Fruit fly (Drosophila melanogaster): ENCODE measurements around the gene CtIP.
A peak's percentile ranks its signal among the peaks of the same experiment; 100 is the strongest.

CtIP gene

DNA sequence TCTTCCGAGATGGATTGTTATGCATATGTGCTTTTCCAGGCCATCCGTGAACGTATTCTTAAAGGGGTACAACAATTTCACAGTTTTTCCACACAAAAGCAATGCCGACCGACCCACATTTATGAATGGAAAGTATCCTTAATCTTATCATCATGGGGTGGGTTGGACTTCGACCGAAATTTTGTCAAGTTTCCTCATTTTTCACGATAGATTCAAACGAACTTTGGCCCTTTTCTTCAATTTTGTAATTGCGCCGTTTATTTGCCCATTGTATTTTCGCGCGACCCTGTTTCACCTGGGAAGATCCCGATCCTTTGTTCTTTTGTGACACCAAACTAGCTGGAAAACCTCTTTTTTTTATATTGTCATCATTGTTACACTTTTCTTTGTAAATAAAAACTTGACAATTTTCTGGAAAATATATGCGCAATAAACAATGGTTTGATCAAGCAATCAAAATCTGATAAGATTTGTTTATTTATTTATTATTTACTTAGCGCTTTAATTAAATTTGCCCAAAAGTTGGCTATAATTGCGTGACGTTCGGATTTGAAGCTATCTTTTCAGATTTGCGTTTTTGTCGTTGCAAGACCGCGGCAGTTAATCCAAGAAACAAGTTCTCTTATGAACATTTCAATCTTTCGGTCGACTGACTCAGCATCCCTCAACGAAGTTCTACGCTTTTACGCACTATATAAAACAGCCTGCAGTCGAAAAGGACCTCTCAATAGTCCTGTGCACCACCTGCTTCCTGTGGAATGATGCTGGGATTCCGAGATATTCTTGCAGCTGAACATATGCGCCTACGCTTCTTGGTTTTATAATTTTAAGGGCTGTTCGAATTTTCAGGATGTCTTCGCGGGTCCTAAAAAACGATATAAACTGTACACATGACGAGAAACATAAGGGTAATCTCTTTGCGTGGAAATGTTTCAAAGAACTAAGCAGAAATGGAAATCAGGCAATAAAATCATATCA lies 29.8 kb upstream of the CtIP start (continued):
- TF ChIP-seq CG17912 (GFP tag; optimal IDR thresholded peaks at IDR 0.05) (peak; percentile 19), Kr (GFP tag; optimal IDR thresholded peaks at IDR 0.05) (no peak), Dek (tag; optimal IDR thresholded peaks at IDR 0.05) (peak; percentile 15), Xbp1 (GFP tag; optimal IDR thresholded peaks at IDR 0.05) (no peak), CG12219 (GFP tag; optimal IDR thresholded peaks at IDR 0.05) (peak; percentile 37), pan (optimal IDR thresholded peaks at IDR 0.05) (no peak), pan (GFP tag; optimal IDR thresholded peaks at IDR 0.05 in 1 of 2, IDR thresholded peaks at IDR 0.05 in 1 of 2) (no peak), run (tag; optimal IDR thresholded peaks at IDR 0.05) (peak; percentile 12), CG1792 (GFP tag; optimal IDR thresholded peaks at IDR 0.05) (no peak), CG6765 (GFP tag; optimal IDR thresholded peaks at IDR 0.05) (peak; percentile 46), CG8765 (GFP tag; IDR thresholded peaks at IDR 0.05) (no peak), shn (GFP tag; optimal IDR thresholded peaks at IDR 0.05) (no peak), Mad (GFP tag; optimal IDR thresholded peaks at IDR 0.05) (no peak), Dad (GFP tag; optimal IDR thresholded peaks at IDR 0.05) (no peak), E2f1 (GFP tag; IDR thresholded peaks at IDR 0.05) (no peak), tin (GFP tag; optimal IDR thresholded peaks at IDR 0.05) (no peak), en (GFP tag; optimal IDR thresholded peaks at IDR 0.05) (no peak), fu2 (GFP tag; optimal IDR thresholded peaks at IDR 0.05) (no peak), toy (GFP tag; IDR thresholded peaks at IDR 0.05) (no peak), HLH4C (GFP tag; IDR thresholded peaks at IDR 0.05; ENCODE audit: partially characterized antibody) (no peak), Gsc (GFP tag; IDR thresholded peaks at IDR 0.05) (no peak), Atf-2 (GFP tag; optimal IDR thresholded peaks at IDR 0.05) (no peak), CG3407 (GFP tag; optimal IDR thresholded peaks at IDR 0.05) (no peak), ap (GFP tag; IDR thresholded peaks at IDR 0.05) (no peak), unc-4 (GFP tag; IDR thresholded peaks at IDR 0.05; ENCODE audit: partially characterized antibody) (no peak), CG8290 (GFP tag; optimal IDR thresholded peaks at IDR 0.05) (no peak), CG8290 (tag; optimal IDR thresholded peaks at IDR 0.05) (peak in 1 of 2 experiments; percentile 34), prd (optimal IDR thresholded peaks at IDR 0.05) (no peak), prd (GFP tag; IDR thresholded peaks at IDR 0.05) (no peak), CG14014 (GFP tag; IDR thresholded peaks at IDR 0.05) (0 out of 2 replicates have a peak, but pooled peaks have one; percentile 31), Blimp-1 (GFP tag; optimal IDR thresholded peaks at IDR 0.05) (peak; percentile 31), tx (GFP tag; optimal IDR thresholded peaks at IDR 0.05) (no peak), CG11696 (GFP tag; IDR thresholded peaks at IDR 0.05) (no peak), HmgZ (tag; optimal IDR thresholded peaks at IDR 0.05) (peak; percentile 48), CG8478 (optimal IDR thresholded peaks at IDR 0.05) (no peak), pzg (GFP tag; optimal IDR thresholded peaks at IDR 0.05) (no peak), lilli (GFP tag; optimal IDR thresholded peaks at IDR 0.05) (no peak), CG1024 (GFP tag; IDR thresholded peaks at IDR 0.05) (no peak), vvl (GFP tag; IDR thresholded peaks at IDR 0.05) (peak; percentile 47; the same call in 1 of the 2 replicates), CG17612 (GFP tag; IDR thresholded peaks at IDR 0.05) (no peak), nmo (GFP tag; optimal IDR thresholded peaks at IDR 0.05) (no peak), ac (GFP tag; optimal IDR thresholded peaks at IDR 0.05) (peak; percentile 21), Mrtf (GFP tag; IDR thresholded peaks at IDR 0.05) (no peak), ham (GFP tag; IDR thresholded peaks at IDR 0.05) (no peak), CG9609 (GFP tag; optimal IDR thresholded peaks at IDR 0.05) (no peak), CG12769 (tag; optimal IDR thresholded peaks at IDR 0.05) (peak; percentile 3), Rx (GFP tag; IDR thresholded peaks at IDR 0.05) (no peak), NfI (GFP tag; optimal IDR thresholded peaks at IDR 0.05) (peak; percentile 44), lab (GFP tag; optimal IDR thresholded peaks at IDR 0.05) (peak; percentile 50), CG8924 (tag; optimal IDR thresholded peaks at IDR 0.05) (peak; percentile 18), CG7745 (tag; optimal IDR thresholded peaks at IDR 0.05) (peak; percentile 88)
